Fruit fly (Drosophila melanogaster): ENCODE measurements around the gene CG14341.

Gene CG14341

dm6 chr2L:1135495-1135894, 30.8 kb upstream of the CG14341 start (continued):
- TF ChIP-seq dac (GFP tag; optimal IDR thresholded peaks at IDR 0.05), result no peak
- TF ChIP-seq CG6163 (GFP tag; IDR thresholded peaks at IDR 0.05), result no peak
- TF ChIP-seq Hr4 (GFP tag; optimal IDR thresholded peaks at IDR 0.05), result no peak
- no peak for TF ChIP-seq Ets21C (GFP tag; optimal IDR thresholded peaks at IDR 0.05)
- peak; percentile 28 for TF ChIP-seq Ets96B (tag; optimal IDR thresholded peaks at IDR 0.05)
- no peak for TF ChIP-seq CG6792 (GFP tag; optimal IDR thresholded peaks at IDR 0.05)
- TF ChIP-seq CG4318 (GFP tag; optimal IDR thresholded peaks at IDR 0.05), result no peak
- no peak for TF ChIP-seq salr (GFP tag; optimal IDR thresholded peaks at IDR 0.05)
- no peak for TF ChIP-seq spab (GFP tag; optimal IDR thresholded peaks at IDR 0.05)
- TF ChIP-seq fd85E (GFP tag; optimal IDR thresholded peaks at IDR 0.05), result no peak
- no peak for TF ChIP-seq CG11294 (GFP tag; IDR thresholded peaks at IDR 0.05)
- TF ChIP-seq CG8319 (GFP tag; optimal IDR thresholded peaks at IDR 0.05), result no peak
- no peak for TF ChIP-seq CG10669 (GFP tag; optimal IDR thresholded peaks at IDR 0.05)
- TF ChIP-seq CG6276 (GFP tag; optimal IDR thresholded peaks at IDR 0.05), result peak; percentile 34
- no peak for TF ChIP-seq CG11762 (GFP tag; optimal IDR thresholded peaks at IDR 0.05; ENCODE audit: insufficient read depth)
- TF ChIP-seq Sox14 (GFP tag; optimal IDR thresholded peaks at IDR 0.05), result no peak
- TF ChIP-seq OdsH (GFP tag; optimal IDR thresholded peaks at IDR 0.05), result peak; percentile 28
- no peak for TF ChIP-seq Lpt (GFP tag; optimal IDR thresholded peaks at IDR 0.05)
- no peak for TF ChIP-seq CG15336 (GFP tag; IDR thresholded peaks at IDR 0.05)
- TF ChIP-seq esn (GFP tag; optimal IDR thresholded peaks at IDR 0.05), result no peak

dm6 chr2L:1136993-1137392, 29.3 kb upstream of the CG14341 start:
- no peak for TF ChIP-seq Eip75B (GFP tag; optimal IDR thresholded peaks at IDR 0.05)
- TF ChIP-seq Sox15 (GFP tag; optimal IDR thresholded peaks at IDR 0.05), result no peak
- TF ChIP-seq vri (GFP tag; optimal IDR thresholded peaks at IDR 0.05), result no peak
- TF ChIP-seq Lpt (GFP tag; optimal IDR thresholded peaks at IDR 0.05), result no peak
- TF ChIP-seq CG10669 (GFP tag; optimal IDR thresholded peaks at IDR 0.05), result no peak
- no peak for TF ChIP-seq svp (GFP tag)
- no peak for TF ChIP-seq CG11294 (GFP tag; IDR thresholded peaks at IDR 0.05)
- no peak for TF ChIP-seq CG6854 (GFP tag; optimal IDR thresholded peaks at IDR 0.05)
- TF ChIP-seq CG9139 (GFP tag; optimal IDR thresholded peaks at IDR 0.05), result no peak
- TF ChIP-seq CG11902 (GFP tag; optimal IDR thresholded peaks at IDR 0.05), result no peak
- TF ChIP-seq fkh (GFP tag; optimal IDR thresholded peaks at IDR 0.05), result no peak
- TF ChIP-seq CG3032 (tag; optimal IDR thresholded peaks at IDR 0.05), result no peak
- TF ChIP-seq CG6808 (GFP tag; optimal IDR thresholded peaks at IDR 0.05), result no peak
- TF ChIP-seq fd59A (GFP tag; optimal IDR thresholded peaks at IDR 0.05), result no peak
- TF ChIP-seq esn (GFP tag; optimal IDR thresholded peaks at IDR 0.05), result no peak
- TF ChIP-seq CG8119 (GFP tag; IDR thresholded peaks at IDR 0.05), result no peak

- TF ChIP-seq Sox15 (GFP tag; optimal IDR thresholded peaks at IDR 0.05) (no peak), cyc (GFP tag; optimal IDR thresholded peaks at IDR 0.05) (no peak), CG15336 (GFP tag; IDR thresholded peaks at IDR 0.05) (0 out of 2 replicates have a peak, but pooled peaks have one; percentile 17), CG11902 (GFP tag; optimal IDR thresholded peaks at IDR 0.05) (no peak), Hr39 (GFP tag; optimal IDR thresholded peaks at IDR 0.05) (no peak), Eip75B (GFP tag; optimal IDR thresholded peaks at IDR 0.05) (peak; percentile 54), vri (GFP tag; optimal IDR thresholded peaks at IDR 0.05) (peak; percentile 48), svp (GFP tag) (peak; percentile 68), CG4318 (GFP tag; optimal IDR thresholded peaks at IDR 0.05) (no peak), Hr38 (GFP tag; optimal IDR thresholded peaks at IDR 0.05) (no peak), fd59A (GFP tag; optimal IDR thresholded peaks at IDR 0.05) (no peak), pdm3 (GFP tag; optimal IDR thresholded peaks at IDR 0.05) (no peak), CG9139 (GFP tag; optimal IDR thresholded peaks at IDR 0.05) (no peak), CG10669 (GFP tag; optimal IDR thresholded peaks at IDR 0.05) (no peak), fkh (GFP tag; optimal IDR thresholded peaks at IDR 0.05) (no peak), fd85E (GFP tag; optimal IDR thresholded peaks at IDR 0.05) (peak; percentile 34), eg (GFP tag; IDR thresholded peaks at IDR 0.05) (no peak), Lpt (GFP tag; optimal IDR thresholded peaks at IDR 0.05) (no peak), CG3919 (GFP tag; optimal IDR thresholded peaks at IDR 0.05) (peak; percentile 19), achi (GFP tag; optimal IDR thresholded peaks at IDR 0.05) (no peak), CG11762 (GFP tag; optimal IDR thresholded peaks at IDR 0.05; ENCODE audit: insufficient read depth) (no peak), OdsH (GFP tag; optimal IDR thresholded peaks at IDR 0.05) (no peak), CG34406 (GFP tag; optimal IDR thresholded peaks at IDR 0.05) (no peak), CG10631 (GFP tag; optimal IDR thresholded peaks at IDR 0.05) (no peak), esn (GFP tag; optimal IDR thresholded peaks at IDR 0.05) (peak; percentile 39), CG8632 (GFP tag; optimal IDR thresholded peaks at IDR 0.05) (no peak), topi (GFP tag; optimal IDR thresholded peaks at IDR 0.05) (no peak), CG8119 (GFP tag; IDR thresholded peaks at IDR 0.05) (no peak), CG11294 (GFP tag; IDR thresholded peaks at IDR 0.05) (no peak), CG6854 (GFP tag; optimal IDR thresholded peaks at IDR 0.05) (peak; percentile 58), CG6792 (GFP tag; optimal IDR thresholded peaks at IDR 0.05) (no peak), net (GFP tag; optimal IDR thresholded peaks at IDR 0.05) (peak; percentile 19), Hr4 (GFP tag; optimal IDR thresholded peaks at IDR 0.05) (no peak), CG6808 (GFP tag; optimal IDR thresholded peaks at IDR 0.05) (no peak), lz (GFP tag; optimal IDR thresholded peaks at IDR 0.05) (no peak)
These were observed 23.5 kb upstream of the CG14341 start, which contains the start of gene MFS3 for dm6 chr2L:1142730-1143281. Gene MFS3 (plus strand): TSS chr2L:1143201.
